Fruit fly (Drosophila melanogaster) S2 (cell line): ENCODE data around the gene ZnT63C.

Experiments used
- CG8478 ChIP-seq: fragments of >200 bp; optimal IDR thresholded peaks from 2 replicates; lab custom pipeline; 2018
- CTCF ChIP-seq, 2 experiments: fragments of >200 bp; optimal IDR thresholded peaks; 2 replicates each; lab custom pipeline; 2018

- TF ChIP-seq CTCF (optimal IDR thresholded peaks at IDR 0.05; lab: Kevin White, UChicago) (no peak), CG8478 (lab: Kevin White, UChicago) (no peak)
Measured at dm6 chr3L:3270736-3271135, 32.8 kb upstream of the ZnT63C start, which contains the start of gene CG14960.
